In the genomic region with DNA sequence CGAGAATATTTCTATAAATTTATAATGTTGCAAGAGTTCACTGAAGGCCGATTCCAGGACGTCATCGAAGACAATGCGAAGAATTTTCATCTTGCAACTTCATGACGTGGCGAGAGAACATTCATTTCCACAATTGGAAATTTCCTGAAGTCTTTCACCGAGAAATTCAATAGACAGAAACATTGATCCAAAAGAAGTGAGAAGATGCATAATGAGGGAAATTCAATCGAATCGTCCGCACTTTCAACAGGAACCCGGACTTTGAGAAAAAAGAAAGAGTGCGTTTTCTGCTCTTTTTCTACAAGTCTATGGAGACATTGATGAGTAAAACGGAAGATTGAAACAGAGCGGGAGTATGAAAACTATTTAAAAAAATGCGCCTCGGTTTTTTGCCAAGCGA, we compare ENCODE assay signal across 5 worm cellular contexts.
A peak's percentile ranks its signal among the peaks of the same experiment; 100 is the strongest.
TF ChIP-seq lines count a peak whose summit lies in the region.

No protein-coding gene starts in this region.

TF ChIP-seq in whole organism, L1 larva, 84 proteins besides CTCF, POLR2A, EP300 and RAD21:
- peak; percentile 47 for TF ChIP-seq lin-14 (GFP tag; optimal IDR thresholded peaks at IDR 0.05; lab: Kevin White, UChicago)
- no peak for TF ChIP-seq nhr-19 (GFP tag; conservative IDR thresholded peaks at IDR 0.05; lab: Robert Waterston, UW)
- peak; percentile 40 for TF ChIP-seq ces-1 (GFP tag; optimal IDR thresholded peaks at IDR 0.05; lab: Kevin White, UChicago)
- no peak for TF ChIP-seq rnt-1 (tag; optimal IDR thresholded peaks at IDR 0.05; lab: Kevin White, UChicago)
- TF ChIP-seq efl-1 (optimal IDR thresholded peaks at IDR 0.05; lab: Kevin White, UChicago), result no peak
- peak in 1 of 2 experiments; percentile 22 for TF ChIP-seq efl-1 (GFP tag; optimal IDR thresholded peaks at IDR 0.05 in 1 of 2; lab: Kevin White, UChicago)
- TF ChIP-seq fkh-10 (GFP tag; optimal IDR thresholded peaks at IDR 0.05; lab: Kevin White, UChicago), result peak; percentile 96

TF ChIP-seq in whole organism, L3 larva, 47 proteins besides CTCF, POLR2A, EP300 and RAD21:
- no peak for TF ChIP-seq R02D3.7 (tag; optimal IDR thresholded peaks at IDR 0.05; lab: Kevin White, UChicago)
- TF ChIP-seq fkh-10 (GFP tag; optimal IDR thresholded peaks at IDR 0.05; lab: Kevin White, UChicago), result peak; percentile 98
- TF ChIP-seq unc-62 (GFP tag; optimal IDR thresholded peaks at IDR 0.05; lab: Kevin White, UChicago), result no peak

TF ChIP-seq in whole organism, L4 larva, 104 proteins besides CTCF, POLR2A, EP300 and RAD21:
- TF ChIP-seq F10B5.3 (tag; optimal IDR thresholded peaks at IDR 0.05; lab: Kevin White, UChicago) (no peak), T26A8.4 (GFP tag; IDR thresholded peaks at IDR 0.05; lab: Robert Waterston, UW) (no peak), tag-97 (GFP tag; IDR thresholded peaks at IDR 0.05; lab: Robert Waterston, UW) (no peak), skn-1 (tag; optimal IDR thresholded peaks at IDR 0.05; lab: Kevin White, UChicago) (no peak), ama-1 (optimal IDR thresholded peaks at IDR 0.05; lab: Kevin White, UChicago) (no peak), daf-19 (GFP tag; conservative IDR thresholded peaks at IDR 0.05; lab: Robert Waterston, UW) (no peak), fos-1 (tag; optimal IDR thresholded peaks at IDR 0.05; lab: Kevin White, UChicago) (no peak), saeg-2 (GFP tag; IDR thresholded peaks at IDR 0.05; lab: Robert Waterston, UW) (no peak), Y105C5A.15 (GFP tag; IDR thresholded peaks at IDR 0.05; lab: Robert Waterston, UW) (no peak), F49E8.2 (tag; optimal IDR thresholded peaks at IDR 0.05; lab: Kevin White, UChicago; ENCODE audit: borderline replicate concordance) (no peak), lsy-2 (tag; optimal IDR thresholded peaks at IDR 0.05; lab: Kevin White, UChicago) (no peak), aha-1 (tag; lab: Kevin White, UChicago) (no peak), dmd-6 (GFP tag; IDR thresholded peaks at IDR 0.05; lab: Robert Waterston, UW) (no peak), zip-2 (tag; optimal IDR thresholded peaks at IDR 0.05; lab: Kevin White, UChicago) (no peak), ces-1 (GFP tag; optimal IDR thresholded peaks at IDR 0.05; lab: Kevin White, UChicago) (peak; percentile 40), zfp-2 (tag; optimal IDR thresholded peaks at IDR 0.05; lab: Kevin White, UChicago) (no peak), fkh-10 (GFP tag; optimal IDR thresholded peaks at IDR 0.05; lab: Kevin White, UChicago) (peak; percentile 64)

TF ChIP-seq in whole organism, late embryonic, 69 proteins besides CTCF, POLR2A, EP300 and RAD21:
- peak; percentile 64 for TF ChIP-seq unc-42 (tag; optimal IDR thresholded peaks at IDR 0.05; lab: Kevin White, UChicago)
- TF ChIP-seq ceh-31 (tag; optimal IDR thresholded peaks at IDR 0.05; lab: Kevin White, UChicago), result no peak
- TF ChIP-seq mec-3 (tag; optimal IDR thresholded peaks at IDR 0.05; lab: Kevin White, UChicago; ENCODE audit: borderline replicate concordance), result no peak

TF ChIP-seq in whole organism, mixed stage, embryonic, 35 proteins besides CTCF, POLR2A, EP300 and RAD21:
- TF ChIP-seq M03D4.4 (tag; optimal IDR thresholded peaks at IDR 0.05; lab: Kevin White, UChicago) (no peak), ces-1 (GFP tag; optimal IDR thresholded peaks at IDR 0.05; lab: Kevin White, UChicago) (peak; percentile 57)
